Fruit fly (Drosophila melanogaster): Measurements from ENCODE around the gene GlcAT-I.

Gene GlcAT-I

dm6 chrX:4116834-4117736 lies 13.9 kb upstream of the GlcAT-I start, which contains the start of the genes tyf and Tip60 (continued):
- TF ChIP-seq CG17361 (GFP tag; IDR thresholded peaks at IDR 0.05) (no peak), CG10543 (GFP tag; optimal IDR thresholded peaks at IDR 0.05) (peak; percentile 41), Hey (tag; optimal IDR thresholded peaks at IDR 0.05) (no peak), chinmo (GFP tag; IDR thresholded peaks at IDR 0.05; ENCODE audit: partially characterized antibody) (peak; percentile 67; the same call in 1 of the 4 replicates), pzg (GFP tag; optimal IDR thresholded peaks at IDR 0.05) (peak; percentile 66), CG1603 (tag; optimal IDR thresholded peaks at IDR 0.05) (peak; percentile 51), CG18599 (GFP tag; optimal IDR thresholded peaks at IDR 0.05) (peak; percentile 34), Hmr (GFP tag; optimal IDR thresholded peaks at IDR 0.05) (no peak), CG8290 (GFP tag; optimal IDR thresholded peaks at IDR 0.05) (no peak), CG8290 (tag; optimal IDR thresholded peaks at IDR 0.05) (no peak), CG10431 (GFP tag; optimal IDR thresholded peaks at IDR 0.05) (peak; percentile 4), Sry-δ (GFP tag; optimal IDR thresholded peaks at IDR 0.05) (peak; percentile 68), CG10274 (GFP tag; optimal IDR thresholded peaks at IDR 0.05) (no peak), zen2 (GFP tag; IDR thresholded peaks at IDR 0.05; ENCODE audit: partially characterized antibody) (no peak), stwl (tag; optimal IDR thresholded peaks at IDR 0.05) (peak; percentile 78), ttk (GFP tag; IDR thresholded peaks at IDR 0.05) (no peak), gsb-n (tag; optimal IDR thresholded peaks at IDR 0.05) (no peak), CG12391 (tag; optimal IDR thresholded peaks at IDR 0.05) (peak; percentile 1), CG14710 (tag; optimal IDR thresholded peaks at IDR 0.05) (peak; percentile 42), jigr1 (GFP tag; IDR thresholded peaks at IDR 0.05) (no peak), lbe (GFP tag; optimal IDR thresholded peaks at IDR 0.05) (peak; percentile 11), Ets97D (GFP tag; optimal IDR thresholded peaks at IDR 0.05) (peak; percentile 25), Vsx1 (GFP tag; optimal IDR thresholded peaks at IDR 0.05) (no peak), Dbx (GFP tag; IDR thresholded peaks at IDR 0.05) (peak; percentile 37; the same call in 1 of the 3 replicates), peb (GFP tag; IDR thresholded peaks at IDR 0.05) (no peak), CG34224 (GFP tag; IDR thresholded peaks at IDR 0.05; ENCODE audit: partially characterized antibody) (peak; percentile 64; the same call in 2 of the 3 replicates), vnd (GFP tag; IDR thresholded peaks at IDR 0.05; ENCODE audit: partially characterized antibody) (peak; percentile 43; the same call in 2 of the 3 replicates), NC2α (GFP tag; optimal IDR thresholded peaks at IDR 0.05) (no peak), CG9609 (GFP tag; optimal IDR thresholded peaks at IDR 0.05) (peak; percentile 13), mld (GFP tag; IDR thresholded peaks at IDR 0.05; ENCODE audit: partially characterized antibody) (0 out of 3 replicates have a peak, but pooled peaks have one; percentile 16), caup (GFP tag; optimal IDR thresholded peaks at IDR 0.05; ENCODE audit: severe bottlenecking) (no peak), CG10565 (GFP tag; optimal IDR thresholded peaks at IDR 0.05) (no peak), Dek (tag; optimal IDR thresholded peaks at IDR 0.05) (no peak), cato (GFP tag; optimal IDR thresholded peaks at IDR 0.05; ENCODE audit: borderline replicate concordance) (no peak), grn (GFP tag; optimal IDR thresholded peaks at IDR 0.05) (no peak), Stat92E (GFP tag; optimal IDR thresholded peaks at IDR 0.05) (no peak), Lim3 (GFP tag; IDR thresholded peaks at IDR 0.05) (no peak), CG4360 (GFP tag; IDR thresholded peaks at IDR 0.05) (peak; percentile 52; the same call in 1 of the 2 replicates), HHEX (GFP tag; optimal IDR thresholded peaks at IDR 0.05) (no peak), crol (GFP tag; IDR thresholded peaks at IDR 0.05) (no peak), knrl (GFP tag; IDR thresholded peaks at IDR 0.05; ENCODE audit: partially characterized antibody) (peak; percentile 39), CG12155 (GFP tag; optimal IDR thresholded peaks at IDR 0.05) (no peak), Hr39 (optimal IDR thresholded peaks at IDR 0.05) (no peak), kah (GFP tag; optimal IDR thresholded peaks at IDR 0.05) (no peak), dmrt11E (tag; optimal IDR thresholded peaks at IDR 0.05) (no peak), Mes4 (GFP tag; optimal IDR thresholded peaks at IDR 0.05) (no peak), Elba2 (GFP tag; optimal IDR thresholded peaks at IDR 0.05) (no peak), Hmx (GFP tag; optimal IDR thresholded peaks at IDR 0.05) (no peak)
